Worm (Caenorhabditis elegans): ENCODE results near the gene F19B10.10.

The F19B10.10 gene

ce11 chrII:3681365-3682083 lies at the start of gene F19B10.10:
TSS of gene F19B10.10 (minus strand) at chrII:3681415.
- TF ChIP-seq C17E4.6 (GFP tag; IDR thresholded peaks at IDR 0.05) (no peak), ceh-40 (GFP tag; IDR thresholded peaks at IDR 0.05) (no peak), nhr-179 (tag; optimal IDR thresholded peaks at IDR 0.05) (no peak), rcor-1 (GFP tag; IDR thresholded peaks at IDR 0.05) (no peak), ceh-100 (GFP tag; IDR thresholded peaks at IDR 0.05) (no peak), dpff-1 (tag; optimal IDR thresholded peaks at IDR 0.05) (no peak), madf-6 (GFP tag; IDR thresholded peaks at IDR 0.05) (no peak), tlf-1 (GFP tag; optimal IDR thresholded peaks at IDR 0.05) (no peak), ztf-3 (GFP tag; optimal IDR thresholded peaks at IDR 0.05) (no peak), hrde-1 (tag; optimal IDR thresholded peaks at IDR 0.05; ENCODE audit: borderline replicate concordance) (no peak), madf-8 (GFP tag; conservative IDR thresholded peaks at IDR 0.05) (no peak), ceh-91 (GFP tag; IDR thresholded peaks at IDR 0.05) (no peak), D2030.7 (GFP tag; IDR thresholded peaks at IDR 0.05) (no peak), unc-130 (GFP tag; optimal IDR thresholded peaks at IDR 0.05) (no peak)

- TF ChIP-seq K12H6.12 (tag; optimal IDR thresholded peaks at IDR 0.05) = no peak
- TF ChIP-seq attf-5 (GFP tag; optimal IDR thresholded peaks at IDR 0.05) = no peak
- TF ChIP-seq Y53G8AR.9 (GFP tag; conservative IDR thresholded peaks at IDR 0.05) = no peak
- TF ChIP-seq aptf-3 (GFP tag; IDR thresholded peaks at IDR 0.05) = no peak
- no peak for TF ChIP-seq cebp-2 (GFP tag; IDR thresholded peaks at IDR 0.05)
- TF ChIP-seq lag-1 (GFP tag; IDR thresholded peaks at IDR 0.05) = no peak
- no peak for TF ChIP-seq die-1 (tag; optimal IDR thresholded peaks at IDR 0.05)
- no peak for TF ChIP-seq ceh-91 (GFP tag; IDR thresholded peaks at IDR 0.05)
- TF ChIP-seq F39B2.1 (GFP tag; IDR thresholded peaks at IDR 0.05) = no peak
- no peak for TF ChIP-seq ets-4 (GFP tag; optimal IDR thresholded peaks at IDR 0.05)
- TF ChIP-seq snpc-1.1 (tag; optimal IDR thresholded peaks at IDR 0.05; ENCODE audit: insufficient read depth) = no peak
- no peak for TF ChIP-seq ceh-40 (GFP tag; IDR thresholded peaks at IDR 0.05)
- no peak for TF ChIP-seq Y67H2A.10 (GFP tag; conservative IDR thresholded peaks at IDR 0.05)
- no peak for TF ChIP-seq nfya-1 (tag; optimal IDR thresholded peaks at IDR 0.05; ENCODE audit: borderline replicate concordance, insufficient read depth)
- no peak for TF ChIP-seq attf-6 (GFP tag; IDR thresholded peaks at IDR 0.05)
- no peak for TF ChIP-seq lsy-27 (tag; optimal IDR thresholded peaks at IDR 0.05; ENCODE audit: borderline replicate concordance, insufficient read depth)
Observed at ce11 chrII:3727996-3728395, 46.8 kb upstream of the F19B10.10 start, which contains the start of gene C46E10.8. TSS of gene C46E10.8 (minus strand) at chrII:3728096.

ce11 chrII:3724175-3724715 lies 43.0 kb upstream of the F19B10.10 start, which contains the start of gene C46E10.1:
TSS of gene C46E10.1 (plus strand) at chrII:3724225.
- TF ChIP-seq hsf-1 (GFP tag; IDR thresholded peaks at IDR 0.05) (no peak), Y95B8A.8 (GFP tag; IDR thresholded peaks at IDR 0.05) (no peak), hlh-12 (tag; optimal IDR thresholded peaks at IDR 0.05) (no peak), ztf-22 (GFP tag; optimal IDR thresholded peaks at IDR 0.05) (no peak), die-1 (tag; optimal IDR thresholded peaks at IDR 0.05) (no peak), him-1 (tag; optimal IDR thresholded peaks at IDR 0.05) (no peak), F52B5.7 (tag; optimal IDR thresholded peaks at IDR 0.05) (no peak), ets-4 (GFP tag; optimal IDR thresholded peaks at IDR 0.05) (no peak), pbrm-1 (GFP tag; IDR thresholded peaks at IDR 0.05) (no peak), nhr-90 (tag; optimal IDR thresholded peaks at IDR 0.05) (no peak), attf-3 (GFP tag; conservative IDR thresholded peaks at IDR 0.05) (no peak), madf-6 (GFP tag; IDR thresholded peaks at IDR 0.05) (no peak), madf-3 (GFP tag; IDR thresholded peaks at IDR 0.05) (no peak)
